Worm (Caenorhabditis elegans): ENCODE data around the gene cpsf-2.

The cpsf-2 gene

ce11 chrV:7194818-7195217, 15.8 kb downstream of the cpsf-2 start:
- TF ChIP-seq nhr-12 (tag; optimal IDR thresholded peaks at IDR 0.05): no peak
- no peak for TF ChIP-seq ama-1 (optimal IDR thresholded peaks at IDR 0.05)
- TF ChIP-seq mep-1 (tag; optimal IDR thresholded peaks at IDR 0.05): no peak
- no peak for TF ChIP-seq skn-1 (tag; optimal IDR thresholded peaks at IDR 0.05)
- no peak for TF ChIP-seq unc-62 (GFP tag; optimal IDR thresholded peaks at IDR 0.05)

- TF ChIP-seq elt-3 (tag; optimal IDR thresholded peaks at IDR 0.05): no peak
- TF ChIP-seq ceh-90 (tag; optimal IDR thresholded peaks at IDR 0.05): no peak
- TF ChIP-seq dsc-1 (tag; optimal IDR thresholded peaks at IDR 0.05): no peak
- TF ChIP-seq grh-1 (GFP tag; IDR thresholded peaks at IDR 0.05): no peak
- no peak for TF ChIP-seq F16B12.6 (tag; optimal IDR thresholded peaks at IDR 0.05)
- TF ChIP-seq mef-2 (tag; optimal IDR thresholded peaks at IDR 0.05): no peak
- no peak for TF ChIP-seq pax-3 (tag; optimal IDR thresholded peaks at IDR 0.05)
- TF ChIP-seq nhr-90 (tag; optimal IDR thresholded peaks at IDR 0.05; ENCODE audit: poor library complexity): no peak
- no peak for TF ChIP-seq nhr-77 (tag; optimal IDR thresholded peaks at IDR 0.05)
- TF ChIP-seq C16A3.4 (tag; optimal IDR thresholded peaks at IDR 0.05): no peak
- TF ChIP-seq ces-1 (GFP tag; optimal IDR thresholded peaks at IDR 0.05): no peak
- no peak for TF ChIP-seq vab-15 (tag; optimal IDR thresholded peaks at IDR 0.05)
Measured at ce11 chrV:7196037-7196436, 17.1 kb downstream of the cpsf-2 start, which contains the start of gene attf-2. attf-2 (minus strand) TSS chrV:7196137.

DNA sequence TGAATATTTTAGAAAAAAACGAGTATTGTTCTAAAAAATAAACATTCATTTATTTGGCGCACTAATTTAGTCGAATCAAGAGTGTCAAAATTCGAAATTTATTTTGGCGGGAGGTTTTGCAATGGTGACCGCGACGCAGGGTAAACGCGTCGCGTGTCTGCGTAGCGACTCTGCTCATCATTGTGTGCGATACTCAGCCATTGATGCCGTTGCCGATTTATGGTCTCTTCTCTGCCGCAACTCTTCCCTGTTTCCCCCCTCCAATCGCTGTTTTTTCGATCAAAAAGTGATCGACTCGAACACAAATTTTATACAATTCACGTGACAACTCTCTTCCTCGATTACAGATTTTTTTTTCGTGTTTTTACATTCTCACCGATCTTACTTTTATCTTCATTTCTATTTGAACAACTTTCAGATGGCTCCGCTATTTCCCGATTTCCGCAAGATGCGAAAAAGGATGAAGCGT, 17.6 kb downstream of the cpsf-2 start, which contains the start of gene F09G2.2:
Gene F09G2.2 (plus strand): TSS at position 419 of the 469 bp plus-strand sequence.
- TF ChIP-seq unc-86 (tag; optimal IDR thresholded peaks at IDR 0.05): peak; percentile 83
- peak; percentile 90 for TF ChIP-seq fkh-8 (tag; optimal IDR thresholded peaks at IDR 0.05)
- peak; percentile 66; the same call in 1 of the 2 replicates for TF ChIP-seq unc-98 (GFP tag; IDR thresholded peaks at IDR 0.05)
- peak; percentile 78 for TF ChIP-seq elt-2 (tag; optimal IDR thresholded peaks at IDR 0.05)
- TF ChIP-seq nhr-77 (tag; optimal IDR thresholded peaks at IDR 0.05): peak; percentile 86
- TF ChIP-seq swsn-7 (tag; optimal IDR thresholded peaks at IDR 0.05): peak; percentile 93
- TF ChIP-seq ets-5 (GFP tag; IDR thresholded peaks at IDR 0.05): no peak
- peak; percentile 74 for TF ChIP-seq ceh-88 (GFP tag; IDR thresholded peaks at IDR 0.05)
- TF ChIP-seq pag-3 (tag; optimal IDR thresholded peaks at IDR 0.05; ENCODE audit: borderline replicate concordance, insufficient read depth): peak; percentile 44
- TF ChIP-seq snu-23 (GFP tag; optimal IDR thresholded peaks at IDR 0.05): peak; percentile 96
- peak; percentile 88 for TF ChIP-seq isw-1 (GFP tag; IDR thresholded peaks at IDR 0.05)
- TF ChIP-seq hlh-4 (tag; optimal IDR thresholded peaks at IDR 0.05): no peak
- TF ChIP-seq zip-4 (GFP tag; optimal IDR thresholded peaks at IDR 0.05): peak; percentile 73
- TF ChIP-seq hlh-17 (GFP tag; optimal IDR thresholded peaks at IDR 0.05; ENCODE audit: borderline replicate concordance): no peak
- TF ChIP-seq ama-1 (optimal IDR thresholded peaks at IDR 0.05): peak; percentile 63
- no peak for TF ChIP-seq C34B4.2 (tag; optimal IDR thresholded peaks at IDR 0.05)
- TF ChIP-seq tbx-2 (tag; optimal IDR thresholded peaks at IDR 0.05): peak; percentile 91
- peak; percentile 60 for TF ChIP-seq pax-3 (tag; optimal IDR thresholded peaks at IDR 0.05)
- TF ChIP-seq lin-39 (tag; optimal IDR thresholded peaks at IDR 0.05): peak; percentile 43
- peak; percentile 92 for TF ChIP-seq skn-1 (tag; optimal IDR thresholded peaks at IDR 0.05)
- TF ChIP-seq rnt-1 (tag; optimal IDR thresholded peaks at IDR 0.05): peak; percentile 92
- TF ChIP-seq unc-130 (tag; optimal IDR thresholded peaks at IDR 0.05): peak; percentile 94
- TF ChIP-seq zag-1 (tag; optimal IDR thresholded peaks at IDR 0.05): no peak
- peak; percentile 62 for TF ChIP-seq F16B12.6 (tag; optimal IDR thresholded peaks at IDR 0.05)
- peak; percentile 95 for TF ChIP-seq C16A3.4 (tag; optimal IDR thresholded peaks at IDR 0.05)
- TF ChIP-seq unc-30 (tag; optimal IDR thresholded peaks at IDR 0.05): no peak
- no peak for TF ChIP-seq ces-1 (GFP tag; optimal IDR thresholded peaks at IDR 0.05)
- peak; percentile 91 for TF ChIP-seq nhr-47 (tag; optimal IDR thresholded peaks at IDR 0.05)
- peak; percentile 34 for TF ChIP-seq vab-15 (tag; optimal IDR thresholded peaks at IDR 0.05)
- no peak for TF ChIP-seq efl-3 (GFP tag; optimal IDR thresholded peaks at IDR 0.05)
- TF ChIP-seq mdl-1 (tag; optimal IDR thresholded peaks at IDR 0.05): peak in 1 of 2 experiments; percentile 90
- peak; percentile 91 for TF ChIP-seq efl-1 (optimal IDR thresholded peaks at IDR 0.05)
- peak; percentile 89 to 99 for TF ChIP-seq efl-1 (GFP tag; optimal IDR thresholded peaks at IDR 0.05 in 1 of 2)
- TF ChIP-seq ceh-8 (GFP tag; optimal IDR thresholded peaks at IDR 0.05): peak; percentile 72
- TF ChIP-seq lin-13 (GFP tag; optimal IDR thresholded peaks at IDR 0.05): peak; percentile 90
- peak; percentile 90 to 95 for TF ChIP-seq lsy-2 (tag; optimal IDR thresholded peaks at IDR 0.05)
- peak; percentile 62 for TF ChIP-seq snpc-4 (tag; optimal IDR thresholded peaks at IDR 0.05)
- peak; percentile 82 for TF ChIP-seq dsc-1 (tag; optimal IDR thresholded peaks at IDR 0.05)
- peak; percentile 87 for TF ChIP-seq grh-1 (GFP tag; IDR thresholded peaks at IDR 0.05)
- TF ChIP-seq blmp-1 (tag; optimal IDR thresholded peaks at IDR 0.05): peak; percentile 77
- no peak for TF ChIP-seq nhr-84 (tag; optimal IDR thresholded peaks at IDR 0.05)
- no peak for TF ChIP-seq unc-62 (GFP tag; optimal IDR thresholded peaks at IDR 0.05)
